Worm (Caenorhabditis elegans): Measurements from ENCODE around the gene tbp-1.

ce11 chrIII:7370569-7370968, 13.3 kb upstream of the tbp-1 start:
- TF ChIP-seq egl-27 (tag; optimal IDR thresholded peaks at IDR 0.05) (no peak), nhr-76 (tag; optimal IDR thresholded peaks at IDR 0.05) (no peak), rbr-2 (tag; optimal IDR thresholded peaks at IDR 0.05) (no peak), nhr-77 (tag; optimal IDR thresholded peaks at IDR 0.05) (no peak), ama-1 (optimal IDR thresholded peaks at IDR 0.05) (no peak), ceh-28 (tag; optimal IDR thresholded peaks at IDR 0.05) (no peak), daf-8 (GFP tag; IDR thresholded peaks at IDR 0.05) (no peak)
